ENCODE assay signal across 3 worm cellular contexts in the genomic region with DNA sequence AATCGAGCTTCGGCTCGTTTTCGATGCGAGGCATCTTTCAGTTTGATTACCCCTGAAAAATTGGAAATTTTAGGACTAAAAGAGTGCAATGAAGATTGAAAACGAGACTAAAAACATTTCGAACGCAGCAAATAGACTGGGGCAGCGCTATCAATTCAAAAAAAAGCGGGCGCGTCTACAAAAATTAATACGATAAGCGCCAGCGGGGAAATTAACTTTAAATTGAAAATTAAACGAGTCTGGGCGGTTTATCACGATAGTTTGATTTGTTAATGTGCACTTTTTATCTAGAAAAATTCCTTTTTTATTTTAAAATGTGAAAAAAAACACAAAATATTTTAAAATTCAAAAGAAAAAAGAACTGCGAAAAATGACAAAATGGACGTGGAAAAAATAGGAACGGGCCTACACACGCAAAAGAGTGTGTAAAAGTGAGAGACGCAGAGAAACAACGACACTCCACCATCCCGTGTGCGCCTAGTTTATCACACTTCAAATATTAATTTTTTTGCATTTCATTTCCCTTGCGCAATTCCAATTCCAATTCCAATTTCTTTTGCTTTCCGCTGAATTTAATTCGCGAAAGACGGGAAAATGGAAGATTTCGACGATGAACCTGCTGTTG.
TF ChIP-seq lines count a peak whose summit lies in the region.

A gene (minus strand): TSS at position 75 of the 625 bp plus-strand sequence.
A gene (plus strand): TSS at position 499 of the 625 bp plus-strand sequence.

TF ChIP-seq in whole organism, L1 larva, 84 proteins besides CTCF, POLR2A, EP300 and RAD21 (continued from another document):
- no peak for TF ChIP-seq unc-130 (tag; optimal IDR thresholded peaks at IDR 0.05; lab: Kevin White, UChicago)
- TF ChIP-seq irx-1 (tag; optimal IDR thresholded peaks at IDR 0.05; lab: Kevin White, UChicago): peak; percentile 59
- no peak for TF ChIP-seq nhr-11 (tag; optimal IDR thresholded peaks at IDR 0.05; lab: Kevin White, UChicago)
- TF ChIP-seq ceh-63 (GFP tag; optimal IDR thresholded peaks at IDR 0.05; lab: Kevin White, UChicago): no peak
- peak; percentile 67 for TF ChIP-seq grh-1 (GFP tag; IDR thresholded peaks at IDR 0.05; lab: Robert Waterston, UW)
- TF ChIP-seq pqm-1 (tag; optimal IDR thresholded peaks at IDR 0.05; lab: Kevin White, UChicago): no peak
- peak; percentile 52 for TF ChIP-seq isw-1 (GFP tag; IDR thresholded peaks at IDR 0.05; lab: Robert Waterston, UW)
- TF ChIP-seq efl-3 (GFP tag; optimal IDR thresholded peaks at IDR 0.05; lab: Kevin White, UChicago): no peak
- TF ChIP-seq lsy-2 (tag; optimal IDR thresholded peaks at IDR 0.05; lab: Kevin White, UChicago): peak; percentile 75 to 78
- TF ChIP-seq snpc-4 (tag; optimal IDR thresholded peaks at IDR 0.05; lab: Kevin White, UChicago): no peak
- TF ChIP-seq nhr-20 (tag; optimal IDR thresholded peaks at IDR 0.05; lab: Kevin White, UChicago): peak; percentile 69
- TF ChIP-seq mab-9 (GFP tag; IDR thresholded peaks at IDR 0.05; lab: Robert Waterston, UW): no peak
- no peak for TF ChIP-seq aly-2 (tag; optimal IDR thresholded peaks at IDR 0.05; lab: Kevin White, UChicago)
- TF ChIP-seq rnt-1 (tag; optimal IDR thresholded peaks at IDR 0.05; lab: Kevin White, UChicago): peak; percentile 74
- TF ChIP-seq hlh-4 (tag; optimal IDR thresholded peaks at IDR 0.05; lab: Kevin White, UChicago): no peak
- TF ChIP-seq blmp-1 (tag; optimal IDR thresholded peaks at IDR 0.05; lab: Kevin White, UChicago): peak; percentile 33
- TF ChIP-seq hpl-2 (GFP tag; optimal IDR thresholded peaks at IDR 0.05; lab: Kevin White, UChicago): no peak
- TF ChIP-seq xbp-1 (tag; optimal IDR thresholded peaks at IDR 0.05; lab: Kevin White, UChicago): peak; percentile 73
- TF ChIP-seq C16A3.4 (tag; optimal IDR thresholded peaks at IDR 0.05; lab: Kevin White, UChicago): peak; percentile 55
- no peak for TF ChIP-seq lin-14 (GFP tag; optimal IDR thresholded peaks at IDR 0.05; lab: Kevin White, UChicago)
- TF ChIP-seq egl-27 (tag; optimal IDR thresholded peaks at IDR 0.05; lab: Kevin White, UChicago): no peak
- TF ChIP-seq lin-35 (GFP tag; optimal IDR thresholded peaks at IDR 0.05; lab: Kevin White, UChicago): peak; percentile 67 to 82
- no peak for TF ChIP-seq tlp-1 (tag; optimal IDR thresholded peaks at IDR 0.05; lab: Kevin White, UChicago)
- peak; percentile 64 to 78 (median 73) for TF ChIP-seq dpl-1 (GFP tag; optimal IDR thresholded peaks at IDR 0.05; lab: Kevin White, UChicago)
- TF ChIP-seq fkh-10 (GFP tag; optimal IDR thresholded peaks at IDR 0.05; lab: Kevin White, UChicago): no peak

TF ChIP-seq in whole organism, L4 larva, 104 proteins besides CTCF, POLR2A, EP300 and RAD21 (continued from another document):
- TF ChIP-seq nhr-111 (GFP tag; optimal IDR thresholded peaks at IDR 0.05; lab: Kevin White, UChicago): no peak
- no peak for TF ChIP-seq egl-43 (GFP tag; IDR thresholded peaks at IDR 0.05; lab: Robert Waterston, UW)
- peak; percentile 31; the same call in 1 of the 2 replicates for TF ChIP-seq lin-38 (GFP tag; IDR thresholded peaks at IDR 0.05; lab: Robert Waterston, UW)
- TF ChIP-seq mxl-2 (GFP tag; conservative IDR thresholded peaks at IDR 0.05; lab: Robert Waterston, UW): no peak
- no peak for TF ChIP-seq lin-39 (tag; optimal IDR thresholded peaks at IDR 0.05; lab: Kevin White, UChicago)
- TF ChIP-seq ceh-82 (tag; optimal IDR thresholded peaks at IDR 0.05; lab: Kevin White, UChicago): no peak
- TF ChIP-seq fos-1 (tag; optimal IDR thresholded peaks at IDR 0.05; lab: Kevin White, UChicago): no peak
- no peak for TF ChIP-seq spr-1 (tag; optimal IDR thresholded peaks at IDR 0.05; lab: Kevin White, UChicago)
- no peak for TF ChIP-seq unc-62 (GFP tag; optimal IDR thresholded peaks at IDR 0.05 in 1 of 2; lab: Kevin White, UChicago)
- TF ChIP-seq unc-62 (tag; optimal IDR thresholded peaks at IDR 0.05; lab: Kevin White, UChicago): no peak
- no peak for TF ChIP-seq zip-2 (tag; optimal IDR thresholded peaks at IDR 0.05; lab: Kevin White, UChicago)
- TF ChIP-seq ces-1 (GFP tag; optimal IDR thresholded peaks at IDR 0.05; lab: Kevin White, UChicago): no peak
- no peak for TF ChIP-seq F26F4.8 (GFP tag; conservative IDR thresholded peaks at IDR 0.05; lab: Robert Waterston, UW)
- TF ChIP-seq saeg-2 (GFP tag; IDR thresholded peaks at IDR 0.05; lab: Robert Waterston, UW): no peak
- TF ChIP-seq hlh-30 (tag; optimal IDR thresholded peaks at IDR 0.05; lab: Kevin White, UChicago; ENCODE audit: insufficient read depth): peak; percentile 42
- no peak for TF ChIP-seq madf-5 (GFP tag; IDR thresholded peaks at IDR 0.05; lab: Robert Waterston, UW)
- TF ChIP-seq lin-15B (tag; optimal IDR thresholded peaks at IDR 0.05; lab: Kevin White, UChicago): no peak
- peak; percentile 67 for TF ChIP-seq pqm-1 (tag; optimal IDR thresholded peaks at IDR 0.05; lab: Kevin White, UChicago)
- no peak for TF ChIP-seq daf-16 (GFP tag; optimal IDR thresholded peaks at IDR 0.05; lab: Kevin White, UChicago)
- no peak for TF ChIP-seq daf-16 (tag; optimal IDR thresholded peaks at IDR 0.05; lab: Kevin White, UChicago)
- no peak for TF ChIP-seq nhr-102 (tag; optimal IDR thresholded peaks at IDR 0.05; lab: Kevin White, UChicago)
- no peak for TF ChIP-seq D1046.2 (GFP tag; IDR thresholded peaks at IDR 0.05; lab: Robert Waterston, UW)
- no peak for TF ChIP-seq lin-1 (GFP tag; IDR thresholded peaks at IDR 0.05; lab: Robert Waterston, UW)

TF ChIP-seq in whole organism, young adult, 124 proteins besides CTCF, POLR2A, EP300 and RAD21 (continued from another document):
- TF ChIP-seq lin-54 (GFP tag; optimal IDR thresholded peaks at IDR 0.05; lab: Kevin White, UChicago): peak; percentile 32
